Worm (Caenorhabditis elegans): ENCODE results near the gene Y5H2A.1.

The Y5H2A.1 gene

DNA sequence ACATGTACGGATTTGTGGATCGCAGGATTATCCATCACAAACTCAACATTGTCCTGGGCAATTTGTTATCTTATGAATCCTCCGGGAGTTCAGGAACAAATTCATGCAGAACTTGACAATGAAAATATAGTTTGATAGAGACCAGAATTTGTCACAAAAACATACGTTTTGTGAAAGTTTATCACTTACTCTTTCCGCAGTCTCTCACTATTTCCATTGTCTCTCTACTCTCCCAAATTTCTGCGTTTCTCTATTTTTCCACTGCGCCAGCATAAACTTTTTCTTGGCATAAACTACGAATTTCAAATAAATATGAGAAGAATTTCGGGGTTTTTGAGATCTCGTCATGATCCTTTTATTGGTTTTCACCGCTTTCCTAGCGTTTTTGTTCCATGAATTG lies 29.0 kb downstream of the Y5H2A.1 start, which contains the start of gene cyp-33C3:
Gene cyp-33C3, plus strand, starts transcription at position 149 of the 400 bp plus-strand sequence.
- TF ChIP-seq mbf-1 (tag; optimal IDR thresholded peaks at IDR 0.05) = no peak
- no peak for TF ChIP-seq peb-1 (tag; optimal IDR thresholded peaks at IDR 0.05)
- TF ChIP-seq snpc-4 (tag; optimal IDR thresholded peaks at IDR 0.05) = no peak
- TF ChIP-seq zag-1 (tag; optimal IDR thresholded peaks at IDR 0.05) = no peak
- no peak for TF ChIP-seq nhr-237 (tag; optimal IDR thresholded peaks at IDR 0.05)
- no peak for TF ChIP-seq nhr-21 (tag; optimal IDR thresholded peaks at IDR 0.05)
- no peak for TF ChIP-seq lsy-2 (tag; optimal IDR thresholded peaks at IDR 0.05)
- no peak for TF ChIP-seq nhr-77 (tag; optimal IDR thresholded peaks at IDR 0.05)
- no peak for TF ChIP-seq sma-9 (GFP tag; optimal IDR thresholded peaks at IDR 0.05)
- no peak for TF ChIP-seq sma-9 (tag; optimal IDR thresholded peaks at IDR 0.05)
- TF ChIP-seq crh-2 (tag; optimal IDR thresholded peaks at IDR 0.05) = no peak
- TF ChIP-seq R02D3.7 (tag; optimal IDR thresholded peaks at IDR 0.05) = no peak
- TF ChIP-seq elt-1 (tag; optimal IDR thresholded peaks at IDR 0.05) = no peak
- TF ChIP-seq alr-1 (tag; optimal IDR thresholded peaks at IDR 0.05) = no peak
- no peak for TF ChIP-seq blmp-1 (tag; optimal IDR thresholded peaks at IDR 0.05; ENCODE audit: insufficient read depth)
- no peak for TF ChIP-seq nhr-129 (tag; optimal IDR thresholded peaks at IDR 0.05)
- no peak for TF ChIP-seq dmd-4 (tag; optimal IDR thresholded peaks at IDR 0.05)

ce11 chrV:2238012-2238411 lies 33.6 kb downstream of the Y5H2A.1 start:
- TF ChIP-seq mbf-1 (tag; optimal IDR thresholded peaks at IDR 0.05) (no peak), elt-3 (tag; optimal IDR thresholded peaks at IDR 0.05) (no peak), gmeb-1 (tag; optimal IDR thresholded peaks at IDR 0.05) (peak; percentile 16), nhr-129 (tag; optimal IDR thresholded peaks at IDR 0.05) (no peak), nhr-25 (tag; optimal IDR thresholded peaks at IDR 0.05) (no peak), aly-2 (tag; optimal IDR thresholded peaks at IDR 0.05) (no peak), nhr-6 (tag; optimal IDR thresholded peaks at IDR 0.05) (no peak), ceh-16 (tag; optimal IDR thresholded peaks at IDR 0.05) (no peak), mdl-1 (tag; optimal IDR thresholded peaks at IDR 0.05) (no peak)

- TF ChIP-seq nhr-12 (tag; optimal IDR thresholded peaks at IDR 0.05) (no peak), fos-1 (tag; optimal IDR thresholded peaks at IDR 0.05) (peak; percentile 31), nhr-21 (tag; optimal IDR thresholded peaks at IDR 0.05) (no peak), skn-1 (tag; optimal IDR thresholded peaks at IDR 0.05) (no peak), nhr-129 (tag; optimal IDR thresholded peaks at IDR 0.05) (peak; percentile 7), lsy-2 (tag; optimal IDR thresholded peaks at IDR 0.05) (no peak), sma-9 (GFP tag; optimal IDR thresholded peaks at IDR 0.05) (peak; percentile 32), sma-9 (tag; optimal IDR thresholded peaks at IDR 0.05) (no peak), elt-1 (tag; optimal IDR thresholded peaks at IDR 0.05) (no peak), gmeb-1 (tag; optimal IDR thresholded peaks at IDR 0.05) (peak; percentile 3), egl-27 (tag; optimal IDR thresholded peaks at IDR 0.05) (no peak), nhr-23 (tag; optimal IDR thresholded peaks at IDR 0.05) (no peak), blmp-1 (tag; optimal IDR thresholded peaks at IDR 0.05; ENCODE audit: insufficient read depth) (no peak), C34F6.9 (tag; optimal IDR thresholded peaks at IDR 0.05) (peak; percentile 28), unc-55 (GFP tag; optimal IDR thresholded peaks at IDR 0.05) (peak; percentile 34)
These were observed 35.8 kb downstream of the Y5H2A.1 start, which contains the start of gene cyp-33C4 for ce11 chrV:2235848-2236247. Gene cyp-33C4, plus strand, starts transcription at chrV:2236140.

- no peak for TF ChIP-seq aly-2 (tag; optimal IDR thresholded peaks at IDR 0.05)
These were observed 38.5 kb downstream of the Y5H2A.1 start, which contains the start of gene nhr-96 for ce11 chrV:2233177-2233576. Gene nhr-96, plus strand, starts transcription at chrV:2233477.

ce11 chrV:2230912-2231311 lies 40.7 kb downstream of the Y5H2A.1 start, which contains the start of gene nhr-134:
Gene nhr-134, plus strand, starts transcription at chrV:2231223.
- TF ChIP-seq crh-2 (tag; optimal IDR thresholded peaks at IDR 0.05) = peak; percentile 38
- peak; percentile 4 for TF ChIP-seq fos-1 (tag; optimal IDR thresholded peaks at IDR 0.05)
- no peak for TF ChIP-seq nhr-25 (tag; optimal IDR thresholded peaks at IDR 0.05)
- peak; percentile 34 for TF ChIP-seq C34F6.9 (tag; optimal IDR thresholded peaks at IDR 0.05)

DNA sequence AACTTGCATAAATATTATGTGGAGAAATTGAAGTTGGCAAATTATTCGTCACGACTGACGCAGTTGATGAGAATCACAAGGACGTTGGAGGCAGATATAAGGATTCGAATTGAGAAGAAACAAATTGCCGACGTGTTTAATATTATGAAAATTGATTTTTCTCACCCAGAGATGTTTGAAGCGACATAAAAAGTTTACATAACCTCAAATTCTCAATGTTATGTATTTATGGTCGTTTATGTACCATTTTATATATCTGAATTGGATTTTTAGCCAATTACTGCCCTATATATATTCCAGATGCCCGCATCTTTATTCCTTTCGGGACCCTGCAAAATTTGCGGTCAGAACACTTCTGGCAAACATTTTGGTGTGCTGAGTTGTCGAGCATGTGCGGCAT lies 42.9 kb downstream of the Y5H2A.1 start, which contains the start of gene nhr-126:
Gene nhr-126, plus strand, starts transcription at position 301 of the 400 bp plus-strand sequence.
- TF ChIP-seq gmeb-1 (tag; optimal IDR thresholded peaks at IDR 0.05) (no peak), R02D3.7 (tag; optimal IDR thresholded peaks at IDR 0.05) (no peak), unc-62 (GFP tag; optimal IDR thresholded peaks at IDR 0.05) (no peak), ZK546.5 (tag; optimal IDR thresholded peaks at IDR 0.05) (no peak), sma-9 (GFP tag; optimal IDR thresholded peaks at IDR 0.05) (no peak), sma-9 (tag; optimal IDR thresholded peaks at IDR 0.05) (no peak), nhr-237 (tag; optimal IDR thresholded peaks at IDR 0.05) (no peak), ama-1 (optimal IDR thresholded peaks at IDR 0.05) (no peak), skn-1 (tag; optimal IDR thresholded peaks at IDR 0.05) (no peak), snpc-4 (tag; optimal IDR thresholded peaks at IDR 0.05) (no peak), lin-11 (tag; optimal IDR thresholded peaks at IDR 0.05) (no peak), sem-4 (tag; optimal IDR thresholded peaks at IDR 0.05) (no peak), nhr-11 (tag; optimal IDR thresholded peaks at IDR 0.05) (no peak), crh-2 (tag; optimal IDR thresholded peaks at IDR 0.05) (no peak), nhr-10 (tag; optimal IDR thresholded peaks at IDR 0.05) (no peak)

Measured in whole organism, L2 larva.